Worm (Caenorhabditis elegans) whole organism, L2 larva: ENCODE results near the gene T20G5.9.

ENCODE experiments used
- C34F6.9 ChIP-seq: fragments of 150-350 bp; optimal IDR thresholded peaks from 2 replicates; lab custom pipeline; 2014; ENCODE audit warnings: missing biosample characterization, missing genetic modification characterization
- F13H6.1 ChIP-seq: sonication (generic microtip); optimal IDR thresholded peaks from 2 replicates; lab custom pipeline; 2016; ENCODE audit warnings: missing genetic modification characterization, missing compliant biosample characterization
- R02D3.7 ChIP-seq: fragments of 150-350 bp; optimal IDR thresholded peaks from 2 replicates; lab custom pipeline; 2014; ENCODE audit warnings: missing biosample characterization, missing genetic modification characterization
- aly-2 ChIP-seq: fragments of 150-350 bp; optimal IDR thresholded peaks from 2 replicates; lab custom pipeline; 2014; ENCODE audit warnings: missing biosample characterization, missing genetic modification characterization
- ama-1 ChIP-seq: fragments of 150-350 bp; optimal IDR thresholded peaks from 2 replicates; lab custom pipeline; 2018; ENCODE audit warnings: inconsistent platforms
- blmp-1 ChIP-seq: sonication (generic microtip); optimal IDR thresholded peaks from 2 replicates; lab custom pipeline; 2017; ENCODE audit warnings: missing genetic modification characterization, mild to moderate bottlenecking, missing compliant biosample characterization, antibody characterized with exemption, moderate library complexity; ENCODE audit not compliant: insufficient read depth
- ceh-16 ChIP-seq: fragments of 150-350 bp; optimal IDR thresholded peaks from 2 replicates; lab custom pipeline; 2014; ENCODE audit warnings: missing biosample characterization, missing genetic modification characterization
- ceh-82 ChIP-seq: fragments of 150-350 bp; optimal IDR thresholded peaks from 2 replicates; lab custom pipeline; 2014; ENCODE audit warnings: missing biosample characterization, missing genetic modification characterization
- dmd-4 ChIP-seq: sonication (generic microtip); optimal IDR thresholded peaks from 2 replicates; lab custom pipeline; 2017; ENCODE audit warnings: missing biosample characterization, missing genetic modification characterization
- egl-27 ChIP-seq: sonication (generic microtip); optimal IDR thresholded peaks from 3 replicates; lab custom pipeline; 2017; ENCODE audit warnings: missing biosample characterization, missing genetic modification reagents, missing genetic modification characterization
- elt-1 ChIP-seq: fragments of 150-350 bp; optimal IDR thresholded peaks from 2 replicates; lab custom pipeline; 2014; ENCODE audit warnings: missing biosample characterization, missing genetic modification characterization
- fos-1 ChIP-seq: fragments of 150-350 bp; optimal IDR thresholded peaks from 2 replicates; lab custom pipeline; 2014; ENCODE audit warnings: missing biosample characterization, missing genetic modification characterization
- gmeb-1 ChIP-seq: fragments of 150-350 bp; optimal IDR thresholded peaks from 2 replicates; lab custom pipeline; 2014; ENCODE audit warnings: missing biosample characterization, missing genetic modification characterization
- lin-11 ChIP-seq: fragments of 150-350 bp; sonication (generic microtip); optimal IDR thresholded peaks from 2 replicates; lab custom pipeline; 2014; ENCODE audit warnings: missing biosample characterization, missing genetic modification characterization, inconsistent platforms, mixed read lengths
- lin-13 ChIP-seq: fragments of 150-350 bp; optimal IDR thresholded peaks from 2 replicates; lab custom pipeline; 2014; ENCODE audit warnings: missing biosample characterization, missing genetic modification reagents, missing genetic modification characterization
- lsy-2 ChIP-seq, 2 experiments: fragments of 150-350 bp in 1 of 2; sonication (generic microtip) in 1 of 2; optimal IDR thresholded peaks; 2 replicates each; lab custom pipeline; 2014 to 2017; ENCODE audit warnings: missing biosample characterization in 2 of 2, missing genetic modification characterization in 2 of 2
- mab-5 ChIP-seq: fragments of 150-350 bp; optimal IDR thresholded peaks from 2 replicates; lab custom pipeline; 2014; ENCODE audit warnings: missing biosample characterization, missing genetic modification characterization
- mbf-1 ChIP-seq: sonication (generic microtip); optimal IDR thresholded peaks from 2 replicates; lab custom pipeline; 2017; ENCODE audit warnings: missing biosample characterization, missing genetic modification characterization
- mdl-1 ChIP-seq, 2 experiments: fragments of 150-350 bp in 1 of 2; sonication (generic microtip) in 1 of 2; optimal IDR thresholded peaks; 2 replicates each; lab custom pipeline; 2017; ENCODE audit warnings: missing biosample characterization in 2 of 2, missing genetic modification characterization in 2 of 2
- nhr-10 ChIP-seq: sonication (generic microtip); optimal IDR thresholded peaks from 2 replicates; lab custom pipeline; 2017; ENCODE audit warnings: missing biosample characterization, missing genetic modification characterization
- nhr-11 ChIP-seq: fragments of 150-350 bp; optimal IDR thresholded peaks from 2 replicates; lab custom pipeline; 2014; ENCODE audit warnings: missing biosample characterization, missing genetic modification characterization
- nhr-12 ChIP-seq: fragments of 150-350 bp; optimal IDR thresholded peaks from 2 replicates; lab custom pipeline; 2014; ENCODE audit warnings: missing biosample characterization, missing genetic modification characterization
- nhr-129 ChIP-seq: fragments of 150-350 bp; optimal IDR thresholded peaks from 2 replicates; lab custom pipeline; 2014; ENCODE audit warnings: missing biosample characterization, missing genetic modification characterization
- nhr-21 ChIP-seq: fragments of 150-350 bp; optimal IDR thresholded peaks from 2 replicates; lab custom pipeline; 2014; ENCODE audit warnings: missing biosample characterization, missing genetic modification characterization
- nhr-23 ChIP-seq: fragments of 150-350 bp; optimal IDR thresholded peaks from 2 replicates; lab custom pipeline; 2014; ENCODE audit warnings: missing biosample characterization, missing genetic modification reagents, missing genetic modification characterization
- nhr-237 ChIP-seq: fragments of 150-350 bp; optimal IDR thresholded peaks from 2 replicates; lab custom pipeline; 2014; ENCODE audit warnings: missing biosample characterization, missing genetic modification characterization
- nhr-25 ChIP-seq: fragments of 150-350 bp; sonication (generic microtip); optimal IDR thresholded peaks from 3 replicates; lab custom pipeline; 2014; ENCODE audit warnings: missing biosample characterization, missing genetic modification characterization
- peb-1 ChIP-seq: fragments of 150-350 bp; optimal IDR thresholded peaks from 2 replicates; lab custom pipeline; 2014; ENCODE audit warnings: missing biosample characterization, missing genetic modification characterization
- skn-1 ChIP-seq: sonication (generic microtip); optimal IDR thresholded peaks from 2 replicates; lab custom pipeline; 2017; ENCODE audit warnings: missing biosample characterization, missing genetic modification characterization
- sma-3 ChIP-seq: sonication (generic microtip); optimal IDR thresholded peaks from 2 replicates; lab custom pipeline; 2016; ENCODE audit warnings: missing genetic modification reagents, missing genetic modification characterization, missing compliant biosample characterization
- sma-9 ChIP-seq, 2 experiments: fragments of 150-350 bp in 1 of 2; sonication (generic microtip) in 1 of 2; optimal IDR thresholded peaks; 2 replicates each; lab custom pipeline; 2014 to 2016; ENCODE audit warnings: missing genetic modification characterization in 2 of 2, mild to moderate bottlenecking in 1 of 2, missing biosample characterization in 1 of 2, missing compliant biosample characterization in 1 of 2, missing genetic modification reagents in 1 of 2, moderate library complexity in 1 of 2
- snpc-4 ChIP-seq: fragments of 150-350 bp; optimal IDR thresholded peaks from 2 replicates; lab custom pipeline; 2014; ENCODE audit warnings: missing biosample characterization, missing genetic modification characterization
- unc-39 ChIP-seq: fragments of 150-350 bp; optimal IDR thresholded peaks from 2 replicates; lab custom pipeline; 2014; ENCODE audit warnings: missing biosample characterization, missing genetic modification characterization
- unc-55 ChIP-seq: fragments of 150-350 bp; sonication (generic microtip); optimal IDR thresholded peaks from 3 replicates; lab custom pipeline; 2014; ENCODE audit warnings: missing biosample characterization, missing genetic modification reagents, missing genetic modification characterization
- unc-62 ChIP-seq: fragments of 150-350 bp; optimal IDR thresholded peaks from 2 replicates; lab custom pipeline; 2014; ENCODE audit warnings: missing biosample characterization, missing genetic modification reagents, missing genetic modification characterization
- zag-1 ChIP-seq: fragments of 150-350 bp; optimal IDR thresholded peaks from 2 replicates; lab custom pipeline; 2014; ENCODE audit warnings: missing biosample characterization, missing genetic modification characterization
- ztf-11 ChIP-seq: sonication (generic microtip); optimal IDR thresholded peaks from 2 replicates; lab custom pipeline; 2017; ENCODE audit warnings: missing biosample characterization, missing genetic modification characterization

T20G5.9 gene

ce11 chrIII:10178552-10178951, 31.1 kb upstream of the T20G5.9 start:
- no peak for TF ChIP-seq unc-39
- TF ChIP-seq zag-1 = no peak
- no peak for TF ChIP-seq nhr-23 (tag; lab: Kevin White, UChicago)
- TF ChIP-seq blmp-1 (tag; lab: Kevin White, UChicago) = no peak
- no peak for TF ChIP-seq snpc-4 (tag; lab: Kevin White, UChicago)

DNA sequence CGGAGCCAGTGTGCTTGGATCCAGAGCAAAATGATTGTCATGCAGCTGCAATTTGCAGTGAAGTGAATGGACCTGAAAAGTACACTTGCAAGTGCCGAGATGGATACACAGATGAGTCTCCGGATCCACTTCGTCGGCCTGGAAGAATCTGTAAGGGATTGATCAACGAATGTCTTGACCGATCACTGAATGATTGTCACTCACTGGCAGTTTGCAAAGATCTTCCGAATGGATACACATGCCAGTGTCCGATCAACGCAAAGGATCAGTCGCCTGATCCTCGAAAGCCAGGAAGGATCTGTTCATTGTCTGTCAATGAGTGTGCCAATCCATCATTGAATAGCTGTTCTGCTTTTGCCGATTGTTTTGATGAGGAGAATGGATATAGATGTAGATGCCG, 30.2 kb upstream of the T20G5.9 start:
- TF ChIP-seq mdl-1 (tag; optimal IDR thresholded peaks at IDR 0.05; lab: Kevin White, UChicago) (no peak), sma-3 (GFP tag; lab: Kevin White, UChicago) (no peak), fos-1 (tag; lab: Kevin White, UChicago) (no peak), aly-2 (tag; lab: Kevin White, UChicago) (no peak), lin-11 (tag; lab: Kevin White, UChicago) (no peak), unc-55 (no peak), nhr-25 (tag; lab: Kevin White, UChicago) (no peak), R02D3.7 (tag; lab: Kevin White, UChicago) (no peak), sma-9 (GFP tag; optimal IDR thresholded peaks at IDR 0.05; lab: Kevin White, UChicago) (no peak), sma-9 (tag; optimal IDR thresholded peaks at IDR 0.05; lab: Kevin White, UChicago) (no peak), ztf-11 (tag; lab: Kevin White, UChicago) (no peak), mab-5 (tag; lab: Kevin White, UChicago) (no peak), C34F6.9 (no peak), nhr-11 (tag; lab: Kevin White, UChicago) (no peak), ama-1 (lab: Kevin White, UChicago) (no peak), elt-1 (tag; lab: Kevin White, UChicago) (no peak), unc-62 (no peak), ceh-16 (tag; lab: Kevin White, UChicago) (no peak), ceh-82 (tag; lab: Kevin White, UChicago) (no peak), skn-1 (tag; lab: Kevin White, UChicago) (no peak), nhr-237 (tag; lab: Kevin White, UChicago) (no peak)

- TF ChIP-seq R02D3.7 (tag; lab: Kevin White, UChicago) = no peak
- no peak for TF ChIP-seq nhr-25 (tag; lab: Kevin White, UChicago)
- TF ChIP-seq aly-2 (tag; lab: Kevin White, UChicago) = no peak
- TF ChIP-seq lsy-2 (tag; optimal IDR thresholded peaks at IDR 0.05; lab: Kevin White, UChicago) = no peak
- TF ChIP-seq mab-5 (tag; lab: Kevin White, UChicago) = no peak
- no peak for TF ChIP-seq blmp-1 (tag; lab: Kevin White, UChicago)
- no peak for TF ChIP-seq zag-1
- TF ChIP-seq egl-27 = no peak
- TF ChIP-seq F13H6.1 (tag; lab: Kevin White, UChicago) = no peak
- TF ChIP-seq dmd-4 = no peak
- TF ChIP-seq snpc-4 (tag; lab: Kevin White, UChicago) = no peak
- no peak for TF ChIP-seq sma-3 (GFP tag; lab: Kevin White, UChicago)
- no peak for TF ChIP-seq elt-1 (tag; lab: Kevin White, UChicago)
- no peak for TF ChIP-seq nhr-23 (tag; lab: Kevin White, UChicago)
- no peak for TF ChIP-seq gmeb-1 (tag; lab: Kevin White, UChicago)
- no peak for TF ChIP-seq ceh-16 (tag; lab: Kevin White, UChicago)
- no peak for TF ChIP-seq nhr-12
These were observed 27.8 kb upstream of the T20G5.9 start for ce11 chrIII:10181868-10182267.

DNA sequence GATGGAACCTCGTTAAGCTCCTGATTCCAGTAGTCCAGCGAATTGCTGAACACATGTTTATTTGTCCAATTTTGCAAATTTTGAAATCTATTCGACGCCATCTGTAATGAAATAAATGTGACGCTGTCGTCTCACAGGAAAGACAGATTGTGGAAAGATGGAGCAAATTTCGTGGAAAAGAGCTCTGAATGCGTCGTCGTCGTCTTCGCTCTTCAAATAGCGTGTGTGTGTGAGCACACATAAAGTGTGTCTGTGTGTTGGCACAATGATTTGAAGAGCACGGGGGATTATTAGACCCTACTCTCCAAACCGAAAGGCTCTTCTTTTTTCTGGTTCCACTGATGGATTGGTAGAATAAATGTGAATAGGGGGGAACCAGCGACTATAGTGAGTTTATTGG, 23.5 kb upstream of the T20G5.9 start, which contains the start of gene unc-47:
Gene unc-47, minus strand, starts transcription at position 101 of the 400 bp plus-strand sequence.
- TF ChIP-seq mbf-1 (tag; lab: Kevin White, UChicago) (no peak), gmeb-1 (tag; lab: Kevin White, UChicago) (no peak), elt-1 (tag; lab: Kevin White, UChicago) (no peak), aly-2 (tag; lab: Kevin White, UChicago) (no peak)

DNA sequence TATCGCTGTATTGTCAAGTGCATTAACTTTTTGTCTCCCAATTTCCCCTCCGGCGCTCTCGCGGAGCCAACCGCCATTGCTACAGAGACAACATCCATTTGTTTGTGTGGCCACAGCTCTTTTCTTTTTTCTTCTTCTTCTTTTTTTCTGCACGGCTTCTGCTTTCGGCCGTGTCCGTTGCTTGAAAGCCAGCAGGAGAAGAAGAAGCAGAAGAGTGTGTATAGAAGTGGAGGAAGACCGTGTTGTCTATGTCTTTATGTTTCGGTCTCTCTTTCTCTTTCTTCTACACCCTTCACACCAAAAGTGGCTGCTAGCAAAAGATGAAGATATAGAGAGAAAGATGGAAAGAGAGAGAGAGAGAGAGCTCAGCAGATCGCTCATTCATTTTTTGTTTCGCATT, 21.8 kb upstream of the T20G5.9 start:
- peak; percentile 69 for TF ChIP-seq C34F6.9
- no peak for TF ChIP-seq skn-1 (tag; lab: Kevin White, UChicago)
- no peak for TF ChIP-seq mab-5 (tag; lab: Kevin White, UChicago)
- TF ChIP-seq gmeb-1 (tag; lab: Kevin White, UChicago) = no peak
- TF ChIP-seq nhr-21 = no peak
- no peak for TF ChIP-seq ceh-82 (tag; lab: Kevin White, UChicago)
- TF ChIP-seq unc-55 = peak; percentile 91
- TF ChIP-seq nhr-12 = no peak
- no peak for TF ChIP-seq peb-1 (tag; lab: Kevin White, UChicago)
- TF ChIP-seq zag-1 = peak; percentile 20
- TF ChIP-seq snpc-4 (tag; lab: Kevin White, UChicago) = peak; percentile 60
- no peak for TF ChIP-seq nhr-10 (tag; lab: Kevin White, UChicago)
- no peak for TF ChIP-seq ceh-16 (tag; lab: Kevin White, UChicago)
- no peak for TF ChIP-seq lin-11 (tag; lab: Kevin White, UChicago)
- no peak for TF ChIP-seq lin-13 (GFP tag; lab: Kevin White, UChicago)
- peak; percentile 40 for TF ChIP-seq nhr-129
- no peak for TF ChIP-seq mdl-1 (tag; optimal IDR thresholded peaks at IDR 0.05; lab: Kevin White, UChicago)
- peak in 1 of 2 experiments; percentile 52 for TF ChIP-seq lsy-2 (tag; optimal IDR thresholded peaks at IDR 0.05; lab: Kevin White, UChicago)
